Worm (Caenorhabditis elegans): ENCODE data around the gene C14C6.8.

The C14C6.8 gene

DNA sequence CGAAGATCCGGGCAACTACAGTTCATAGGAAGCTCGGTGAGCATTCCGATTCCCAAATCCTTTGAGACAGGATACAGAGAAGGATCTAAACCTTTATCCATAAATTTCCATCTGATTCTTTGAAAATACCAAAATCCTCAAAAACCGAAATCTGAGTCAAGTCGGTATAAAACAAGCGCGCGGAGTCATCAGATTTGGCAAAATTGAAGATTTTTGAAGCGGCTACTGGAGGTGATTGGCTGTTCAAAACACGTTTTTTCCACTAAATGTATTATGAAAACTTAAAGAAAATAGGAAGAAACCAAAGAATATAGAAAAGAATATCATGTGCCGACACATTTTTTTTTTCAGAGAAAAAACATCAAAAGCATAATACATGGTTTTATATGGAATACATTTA, 21.7 kb upstream of the C14C6.8 start, which contains the start of gene C14C6.13:
Gene C14C6.13 (minus strand): TSS at position 101 of the 400 bp plus-strand sequence.
- TF ChIP-seq aly-2 (tag; optimal IDR thresholded peaks at IDR 0.05), result no peak
- no peak for TF ChIP-seq fkh-8 (tag; optimal IDR thresholded peaks at IDR 0.05)
- no peak for TF ChIP-seq unc-98 (GFP tag; IDR thresholded peaks at IDR 0.05)
- no peak for TF ChIP-seq ceh-8 (GFP tag; optimal IDR thresholded peaks at IDR 0.05)
- no peak for TF ChIP-seq C34B4.2 (tag; optimal IDR thresholded peaks at IDR 0.05)
- TF ChIP-seq ets-5 (GFP tag; IDR thresholded peaks at IDR 0.05), result no peak
- no peak for TF ChIP-seq dpl-1 (GFP tag; optimal IDR thresholded peaks at IDR 0.05)
- no peak for TF ChIP-seq aha-1 (tag; optimal IDR thresholded peaks at IDR 0.05)
- TF ChIP-seq mef-2 (tag; optimal IDR thresholded peaks at IDR 0.05), result no peak
- TF ChIP-seq nhr-76 (tag; optimal IDR thresholded peaks at IDR 0.05), result no peak
- TF ChIP-seq hlh-17 (GFP tag; optimal IDR thresholded peaks at IDR 0.05; ENCODE audit: borderline replicate concordance), result no peak
- TF ChIP-seq xbp-1 (tag; optimal IDR thresholded peaks at IDR 0.05), result no peak
- TF ChIP-seq unc-62 (GFP tag; optimal IDR thresholded peaks at IDR 0.05), result no peak
- no peak for TF ChIP-seq unc-130 (tag; optimal IDR thresholded peaks at IDR 0.05)

ce11 chrV:568105-568504, 15.1 kb upstream of the C14C6.8 start, which contains the start of gene sri-72:
sri-72 (minus strand) TSS chrV:568205.
- no peak for TF ChIP-seq efl-1 (optimal IDR thresholded peaks at IDR 0.05)
- TF ChIP-seq efl-1 (GFP tag; optimal IDR thresholded peaks at IDR 0.05 in 1 of 2), result no peak
- no peak for TF ChIP-seq lin-15B (tag; optimal IDR thresholded peaks at IDR 0.05)
- TF ChIP-seq lin-39 (tag; optimal IDR thresholded peaks at IDR 0.05), result no peak
- no peak for TF ChIP-seq ces-1 (GFP tag; optimal IDR thresholded peaks at IDR 0.05)
- no peak for TF ChIP-seq xbp-1 (tag; optimal IDR thresholded peaks at IDR 0.05)
- TF ChIP-seq egl-27 (tag; optimal IDR thresholded peaks at IDR 0.05), result no peak
- no peak for TF ChIP-seq C04F5.9 (tag; optimal IDR thresholded peaks at IDR 0.05)
- TF ChIP-seq ztf-11 (tag; optimal IDR thresholded peaks at IDR 0.05), result no peak
- TF ChIP-seq unc-98 (GFP tag; IDR thresholded peaks at IDR 0.05), result no peak
- TF ChIP-seq hlh-17 (GFP tag; optimal IDR thresholded peaks at IDR 0.05; ENCODE audit: borderline replicate concordance), result no peak
- TF ChIP-seq unc-130 (tag; optimal IDR thresholded peaks at IDR 0.05), result no peak
- TF ChIP-seq zag-1 (tag; optimal IDR thresholded peaks at IDR 0.05), result no peak
- no peak for TF ChIP-seq mdl-1 (tag; optimal IDR thresholded peaks at IDR 0.05)
- TF ChIP-seq nhr-19 (GFP tag; conservative IDR thresholded peaks at IDR 0.05), result no peak
- TF ChIP-seq dsc-1 (tag; optimal IDR thresholded peaks at IDR 0.05), result no peak
- no peak for TF ChIP-seq nhr-77 (tag; optimal IDR thresholded peaks at IDR 0.05)
- no peak for TF ChIP-seq ceh-82 (tag; optimal IDR thresholded peaks at IDR 0.05)
- TF ChIP-seq zip-4 (GFP tag; optimal IDR thresholded peaks at IDR 0.05), result no peak
- TF ChIP-seq lin-13 (GFP tag; optimal IDR thresholded peaks at IDR 0.05), result no peak
- no peak for TF ChIP-seq nhr-20 (tag; optimal IDR thresholded peaks at IDR 0.05)

DNA sequence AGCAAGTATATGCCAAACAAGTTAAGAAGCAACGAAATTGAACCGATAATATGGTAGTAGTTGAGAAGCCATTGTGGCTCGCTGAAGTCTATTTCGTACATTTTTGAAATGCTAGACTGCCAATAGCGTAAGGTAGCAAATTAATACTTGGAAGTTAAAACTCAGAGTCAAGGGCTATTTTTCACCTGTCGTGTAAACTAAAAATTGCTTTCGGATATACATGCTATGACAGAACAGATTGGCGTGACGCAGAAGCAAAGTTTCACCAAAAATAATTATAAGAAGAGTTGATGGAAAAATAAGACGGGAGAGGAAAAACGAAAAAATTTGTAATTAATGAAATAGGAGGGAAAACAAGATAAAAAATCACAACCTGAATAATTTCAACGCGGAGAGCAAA, 13.0 kb upstream of the C14C6.8 start, which contains the start of gene sri-73:
Gene sri-73 (minus strand): TSS at position 101 of the 400 bp plus-strand sequence.
- TF ChIP-seq zip-4 (GFP tag; optimal IDR thresholded peaks at IDR 0.05) (no peak), lin-39 (tag; optimal IDR thresholded peaks at IDR 0.05) (no peak), dpl-1 (GFP tag; optimal IDR thresholded peaks at IDR 0.05) (no peak), egl-13 (tag; optimal IDR thresholded peaks at IDR 0.05) (no peak), jun-1 (tag; optimal IDR thresholded peaks at IDR 0.05) (no peak), nhr-76 (tag; optimal IDR thresholded peaks at IDR 0.05) (no peak), C34B4.2 (tag; optimal IDR thresholded peaks at IDR 0.05) (no peak)

ce11 chrV:562834-563233, 9.9 kb upstream of the C14C6.8 start, which contains the start of gene C14C6.2:
C14C6.2 (plus strand) TSS chrV:563134.
- TF ChIP-seq blmp-1 (tag; optimal IDR thresholded peaks at IDR 0.05) (no peak), ets-5 (GFP tag; IDR thresholded peaks at IDR 0.05) (no peak), pag-3 (tag; optimal IDR thresholded peaks at IDR 0.05; ENCODE audit: borderline replicate concordance, insufficient read depth) (no peak), snpc-4 (tag; optimal IDR thresholded peaks at IDR 0.05) (no peak), lsy-2 (tag; optimal IDR thresholded peaks at IDR 0.05) (no peak), aly-2 (tag; optimal IDR thresholded peaks at IDR 0.05) (no peak), elt-3 (tag; optimal IDR thresholded peaks at IDR 0.05) (no peak), efl-1 (optimal IDR thresholded peaks at IDR 0.05) (no peak), efl-1 (GFP tag; optimal IDR thresholded peaks at IDR 0.05 in 1 of 2) (no peak), unc-98 (GFP tag; IDR thresholded peaks at IDR 0.05) (no peak), egl-27 (tag; optimal IDR thresholded peaks at IDR 0.05) (no peak), C34B4.2 (tag; optimal IDR thresholded peaks at IDR 0.05) (no peak), snu-23 (GFP tag; optimal IDR thresholded peaks at IDR 0.05) (no peak), dpl-1 (GFP tag; optimal IDR thresholded peaks at IDR 0.05) (no peak), F16B12.6 (tag; optimal IDR thresholded peaks at IDR 0.05) (no peak), egl-13 (tag; optimal IDR thresholded peaks at IDR 0.05) (no peak)

All from whole organism, L1 larva.